Fruit fly (Drosophila melanogaster): ENCODE measurements around the gene tacc.
A peak's percentile ranks its signal among the peaks of the same experiment; 100 is the strongest.

Gene tacc

DNA sequence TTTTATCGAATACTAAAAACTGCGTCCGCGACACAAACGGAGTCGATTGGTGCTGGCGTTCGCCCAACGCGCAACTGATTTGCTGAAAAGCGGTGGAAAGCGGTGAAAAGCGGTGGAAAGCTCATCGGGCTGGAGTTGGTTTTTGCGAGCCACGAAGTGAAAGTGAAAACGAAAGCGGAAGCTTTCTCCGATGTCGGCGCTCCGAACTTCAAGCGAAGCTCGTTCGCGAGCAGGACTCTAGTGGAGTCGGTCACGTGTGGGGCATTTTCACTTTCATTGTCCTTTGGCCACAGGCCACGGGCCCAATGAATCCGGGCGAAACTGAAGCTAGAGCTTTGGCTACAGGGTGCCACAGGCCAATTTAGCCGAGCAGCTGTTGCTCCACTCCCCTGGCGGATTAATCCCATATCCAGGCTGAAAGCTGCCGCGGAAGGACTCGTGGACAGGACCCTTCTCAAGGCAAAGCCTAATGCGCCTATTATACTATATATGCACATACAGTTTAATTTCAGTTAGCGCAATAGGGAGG lies 19.9 kb upstream of the tacc start (continued):
- TF ChIP-seq CG1602 (GFP tag; optimal IDR thresholded peaks at IDR 0.05) (no peak), CG2678 (tag; optimal IDR thresholded peaks at IDR 0.05) (no peak), Abd-B (GFP tag; optimal IDR thresholded peaks at IDR 0.05) (no peak), Drgx (GFP tag; IDR thresholded peaks at IDR 0.05) (peak; percentile 17; the same call in 1 of the 2 replicates), insv (GFP tag; optimal IDR thresholded peaks at IDR 0.05) (no peak), CG30020 (tag; optimal IDR thresholded peaks at IDR 0.05) (no peak), sima (GFP tag; optimal IDR thresholded peaks at IDR 0.05) (no peak), gt (GFP tag; IDR thresholded peaks at IDR 0.05) (no peak), CG11456 (GFP tag; IDR thresholded peaks at IDR 0.05) (0 out of 3 replicates have a peak, but pooled peaks have one; percentile 46), danr (GFP tag; IDR thresholded peaks at IDR 0.05) (no peak), CG32532 (GFP tag; IDR thresholded peaks at IDR 0.05) (no peak), lab (GFP tag; optimal IDR thresholded peaks at IDR 0.05) (peak; percentile 17)

DNA sequence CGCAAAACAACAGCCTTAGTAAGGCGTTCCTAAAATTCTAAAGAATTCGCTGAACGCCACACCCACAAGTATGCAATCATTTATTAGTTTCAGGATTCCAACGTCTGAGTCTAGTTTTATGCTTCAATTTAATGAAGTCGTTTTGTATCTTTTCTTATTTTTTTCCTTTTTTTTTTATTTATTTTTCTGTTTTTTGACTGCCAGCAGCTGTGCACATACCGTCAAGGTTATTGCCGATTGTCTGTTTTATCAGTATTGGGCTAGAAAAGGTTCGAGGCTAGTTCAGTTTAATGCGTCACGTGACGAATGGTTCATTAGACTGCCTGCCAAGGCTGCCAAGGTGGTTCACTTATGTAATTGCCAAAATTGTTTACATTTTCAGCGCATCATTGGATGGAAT lies 12.5 kb upstream of the tacc start:
- TF ChIP-seq nmo (GFP tag; optimal IDR thresholded peaks at IDR 0.05), result no peak
- peak in 1 of 2 experiments; percentile 9 for TF ChIP-seq Pdp1 (GFP tag; optimal IDR thresholded peaks at IDR 0.05)
- TF ChIP-seq CG7271 (tag; optimal IDR thresholded peaks at IDR 0.05), result no peak
- peak; percentile 6 for TF ChIP-seq tio (GFP tag; optimal IDR thresholded peaks at IDR 0.05)
- no peak for TF ChIP-seq hb (GFP tag; IDR thresholded peaks at IDR 0.05; ENCODE audit: partially characterized antibody)
- TF ChIP-seq CG7928 (GFP tag; optimal IDR thresholded peaks at IDR 0.05), result no peak
- TF ChIP-seq CG6854 (GFP tag; optimal IDR thresholded peaks at IDR 0.05), result no peak
- no peak for TF ChIP-seq D19B (GFP tag; optimal IDR thresholded peaks at IDR 0.05)
- TF ChIP-seq CG10959 (GFP tag; IDR thresholded peaks at IDR 0.05), result no peak
- TF ChIP-seq CG42726 (GFP tag; IDR thresholded peaks at IDR 0.05; ENCODE audit: partially characterized antibody), result no peak
- TF ChIP-seq fd64A (GFP tag; optimal IDR thresholded peaks at IDR 0.05), result no peak
- no peak for TF ChIP-seq CG11085 (GFP tag; IDR thresholded peaks at IDR 0.05)

DNA sequence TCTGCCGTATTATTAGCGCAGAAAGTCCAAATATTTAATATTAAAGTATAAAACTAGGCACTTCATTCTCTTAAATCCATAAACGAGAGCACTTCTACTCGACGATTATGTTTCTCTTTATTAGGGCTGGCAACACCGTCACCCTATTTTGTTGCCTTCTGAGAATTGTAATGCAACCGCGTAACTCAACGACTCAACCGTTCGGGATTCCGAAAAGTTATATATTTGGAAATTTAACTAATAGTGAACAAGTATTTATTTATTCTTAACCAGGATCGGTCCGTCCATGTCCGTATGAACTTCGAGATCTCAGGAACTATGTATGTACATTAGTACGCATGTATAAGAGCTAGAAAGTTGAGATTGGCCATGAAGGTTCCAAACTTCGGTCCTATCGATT lies 879 bp upstream of the tacc start, which contains the start of gene atms:
Gene atms (plus strand): TSS at position 301 of the 400 bp plus-strand sequence.
- TF ChIP-seq gce (GFP tag; IDR thresholded peaks at IDR 0.05) (no peak), CG11085 (GFP tag; IDR thresholded peaks at IDR 0.05) (no peak), CG10267 (tag; optimal IDR thresholded peaks at IDR 0.05) (no peak), CG10366 (GFP tag; IDR thresholded peaks at IDR 0.05) (no peak), vvl (GFP tag; IDR thresholded peaks at IDR 0.05) (no peak), tx (GFP tag; optimal IDR thresholded peaks at IDR 0.05) (no peak), CG8388 (GFP tag; optimal IDR thresholded peaks at IDR 0.05) (no peak), phol (tag; optimal IDR thresholded peaks at IDR 0.05) (no peak), sens (GFP tag) (peak; percentile 36), sug (tag; optimal IDR thresholded peaks at IDR 0.05) (no peak), Stat92E (GFP tag; optimal IDR thresholded peaks at IDR 0.05) (peak in 1 of 3 experiments; percentile 8), CG12744 (GFP tag; optimal IDR thresholded peaks at IDR 0.05) (no peak), onecut (GFP tag; IDR thresholded peaks at IDR 0.05) (peak; percentile 8; the same call in 1 of the 2 replicates), CG9215 (GFP tag; IDR thresholded peaks at IDR 0.05) (peak; percentile 10; the same call in 1 of the 2 replicates), Fer3 (tag; optimal IDR thresholded peaks at IDR 0.05) (no peak), Six4 (GFP tag; optimal IDR thresholded peaks at IDR 0.05) (no peak), HLH3B (GFP tag; IDR thresholded peaks at IDR 0.05) (no peak), Ssrp (tag; optimal IDR thresholded peaks at IDR 0.05) (no peak), Elba2 (GFP tag; optimal IDR thresholded peaks at IDR 0.05) (peak; percentile 23), pita (GFP tag; optimal IDR thresholded peaks at IDR 0.05) (no peak), CG9932 (GFP tag; IDR thresholded peaks at IDR 0.05) (no peak), CG4617 (GFP tag; optimal IDR thresholded peaks at IDR 0.05; ENCODE audit: borderline replicate concordance) (no peak), CG18599 (GFP tag; optimal IDR thresholded peaks at IDR 0.05) (no peak), Med (GFP tag) (peak; percentile 38), Mad (GFP tag; optimal IDR thresholded peaks at IDR 0.05) (no peak), CG3847 (GFP tag; IDR thresholded peaks at IDR 0.05) (no peak), hb (GFP tag; IDR thresholded peaks at IDR 0.05; ENCODE audit: partially characterized antibody) (no peak)

Data from whole organism, embryonic.